Worm (Caenorhabditis elegans): ENCODE data around the gene VW02B12L.2.
A peak's percentile ranks its signal among the peaks of the same experiment; 100 is the strongest.

The VW02B12L.2 gene

ce11 chrII:11450882-11451281 is 10.8 kb upstream of the VW02B12L.2 start:
- TF ChIP-seq elt-4 (tag; optimal IDR thresholded peaks at IDR 0.05) (no peak), unc-42 (tag; optimal IDR thresholded peaks at IDR 0.05) (no peak), K02D7.2 (tag; optimal IDR thresholded peaks at IDR 0.05) (no peak), lim-6 (tag; optimal IDR thresholded peaks at IDR 0.05) (no peak), ceh-34 (tag; optimal IDR thresholded peaks at IDR 0.05) (no peak), zip-5 (tag; optimal IDR thresholded peaks at IDR 0.05) (no peak), ceh-2 (tag; optimal IDR thresholded peaks at IDR 0.05) (no peak), npax-4 (tag; optimal IDR thresholded peaks at IDR 0.05) (no peak), elt-2 (tag; optimal IDR thresholded peaks at IDR 0.05) (no peak), mec-3 (tag; optimal IDR thresholded peaks at IDR 0.05; ENCODE audit: borderline replicate concordance) (no peak)

ce11 chrII:11448753-11449152 is 8.6 kb upstream of the VW02B12L.2 start, which contains the start of gene W02B12.1:
Gene W02B12.1, plus strand, starts transcription at chrII:11449021.
- no peak for TF ChIP-seq pha-2 (tag; optimal IDR thresholded peaks at IDR 0.05)
- no peak for TF ChIP-seq pha-4 (tag; optimal IDR thresholded peaks at IDR 0.05)
- TF ChIP-seq ceh-34 (tag; optimal IDR thresholded peaks at IDR 0.05): no peak
- peak; percentile 40 for TF ChIP-seq elt-2 (tag; optimal IDR thresholded peaks at IDR 0.05)
- no peak for TF ChIP-seq fkh-10 (GFP tag; optimal IDR thresholded peaks at IDR 0.05)
- TF ChIP-seq hlh-13 (GFP tag; optimal IDR thresholded peaks at IDR 0.05): no peak
- no peak for TF ChIP-seq C08G9.2 (tag; optimal IDR thresholded peaks at IDR 0.05)
- TF ChIP-seq ceh-2 (tag; optimal IDR thresholded peaks at IDR 0.05): no peak
- TF ChIP-seq Y22D7AL.16 (tag; optimal IDR thresholded peaks at IDR 0.05): no peak

- no peak for TF ChIP-seq tbx-7 (tag; optimal IDR thresholded peaks at IDR 0.05)
- TF ChIP-seq K09A11.1 (tag; optimal IDR thresholded peaks at IDR 0.05; ENCODE audit: insufficient read depth): no peak
- no peak for TF ChIP-seq nfya-1 (tag; optimal IDR thresholded peaks at IDR 0.05)
- no peak for TF ChIP-seq lim-6 (tag; optimal IDR thresholded peaks at IDR 0.05)
- no peak for TF ChIP-seq zip-5 (tag; optimal IDR thresholded peaks at IDR 0.05)
- no peak for TF ChIP-seq syd-9 (tag; optimal IDR thresholded peaks at IDR 0.05)
- no peak for TF ChIP-seq sox-4 (tag; optimal IDR thresholded peaks at IDR 0.05)
- no peak for TF ChIP-seq ceh-2 (tag; optimal IDR thresholded peaks at IDR 0.05)
- no peak for TF ChIP-seq ceh-34 (tag; optimal IDR thresholded peaks at IDR 0.05)
- no peak for TF ChIP-seq nhr-11 (tag; optimal IDR thresholded peaks at IDR 0.05)
- no peak for TF ChIP-seq sdc-2 (tag; optimal IDR thresholded peaks at IDR 0.05)
- TF ChIP-seq unc-3 (GFP tag; conservative IDR thresholded peaks at IDR 0.05): no peak
- TF ChIP-seq unc-3 (tag; optimal IDR thresholded peaks at IDR 0.05): no peak
- TF ChIP-seq ahr-1 (tag; optimal IDR thresholded peaks at IDR 0.05): no peak
Observed at ce11 chrII:11444973-11445372, 4.8 kb upstream of the VW02B12L.2 start, which contains the start of gene W02B12.13. Gene W02B12.13, plus strand, starts transcription at chrII:11445273.

ce11 chrII:11443862-11444261 is 3.7 kb upstream of the VW02B12L.2 start, which contains the start of gene adbp-1:
Gene adbp-1, plus strand, starts transcription at chrII:11444162.
- TF ChIP-seq che-1 (tag; optimal IDR thresholded peaks at IDR 0.05) (no peak), hlh-8 (tag; optimal IDR thresholded peaks at IDR 0.05) (no peak), sox-4 (tag; optimal IDR thresholded peaks at IDR 0.05) (no peak), madf-2 (tag; optimal IDR thresholded peaks at IDR 0.05) (no peak), pqm-1 (tag; optimal IDR thresholded peaks at IDR 0.05) (no peak), hlh-6 (tag; optimal IDR thresholded peaks at IDR 0.05) (no peak), unc-86 (tag; optimal IDR thresholded peaks at IDR 0.05) (no peak), fkh-10 (GFP tag; optimal IDR thresholded peaks at IDR 0.05) (no peak), ets-4 (tag; optimal IDR thresholded peaks at IDR 0.05) (no peak), nhr-232 (tag; optimal IDR thresholded peaks at IDR 0.05) (no peak), syd-9 (tag; optimal IDR thresholded peaks at IDR 0.05) (no peak), tbx-7 (tag; optimal IDR thresholded peaks at IDR 0.05) (no peak), sdc-2 (tag; optimal IDR thresholded peaks at IDR 0.05) (no peak), ceh-18 (tag; optimal IDR thresholded peaks at IDR 0.05) (no peak), fkh-6 (tag; optimal IDR thresholded peaks at IDR 0.05) (no peak), tbx-2 (tag; optimal IDR thresholded peaks at IDR 0.05) (no peak)

All from whole organism, late embryonic.